Worm (Caenorhabditis elegans): ENCODE data around the gene Y75B7B.1.

- TF ChIP-seq pha-4 (tag; optimal IDR thresholded peaks at IDR 0.05) = no peak
- no peak for TF ChIP-seq tbx-9 (tag; optimal IDR thresholded peaks at IDR 0.05; ENCODE audit: borderline replicate concordance)
- no peak for TF ChIP-seq rcor-1 (GFP tag; IDR thresholded peaks at IDR 0.05)
- TF ChIP-seq aptf-2 (GFP tag; conservative IDR thresholded peaks at IDR 0.05) = no peak
- TF ChIP-seq ama-1 (optimal IDR thresholded peaks at IDR 0.05) = no peak
- no peak for TF ChIP-seq ama-1 (GFP tag; optimal IDR thresholded peaks at IDR 0.05)
- TF ChIP-seq ztf-6 (GFP tag; IDR thresholded peaks at IDR 0.05) = no peak
- TF ChIP-seq madf-6 (GFP tag; IDR thresholded peaks at IDR 0.05) = no peak; the same call in 1 of the 2 replicates
Measured at ce11 chrV:1263078-1263732, 7.5 kb upstream of the Y75B7B.1 start.
